Worm (Caenorhabditis elegans) whole organism, L1 larva: ENCODE measurements around the gene msp-49.

Source experiments
- ceh-82 ChIP-seq, 3 experiments: fragments of 150-350 bp in 1 of 3; sonication (generic microtip) in 2 of 3; optimal IDR thresholded peaks; 2 replicates each; lab custom pipeline; 2014 to 2017; ENCODE audit warnings: missing biosample characterization in 3 of 3, missing genetic modification characterization in 3 of 3
- nhr-237 ChIP-seq: fragments of 150-350 bp; optimal IDR thresholded peaks from 2 replicates; lab custom pipeline; 2014; ENCODE audit warnings: missing biosample characterization, missing genetic modification characterization
- tbx-2 ChIP-seq: sonication (generic microtip); optimal IDR thresholded peaks from 2 replicates; lab custom pipeline; 2016; ENCODE audit warnings: missing genetic modification characterization, missing compliant biosample characterization

DNA sequence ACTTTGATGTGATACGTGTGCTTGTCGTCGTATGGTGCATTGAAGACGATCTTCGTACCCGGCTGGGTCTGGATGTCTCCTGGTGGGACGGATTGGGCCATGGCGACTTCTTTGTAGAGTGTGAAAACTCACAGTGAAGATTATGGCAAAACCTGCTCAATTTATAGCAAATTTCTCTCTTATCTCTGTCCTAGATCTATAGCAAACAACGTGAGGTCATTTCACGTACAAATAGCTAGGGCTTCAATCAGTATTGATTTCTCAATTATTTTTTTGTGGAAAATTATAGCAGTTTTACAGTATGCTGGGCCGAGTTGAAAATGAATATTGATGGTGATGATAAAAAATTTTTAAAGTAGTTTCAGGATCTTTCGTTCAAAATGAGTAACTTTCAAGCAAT lies 37.2 kb upstream of the msp-49 start, which contains the start of gene msp-45:
- TF ChIP-seq tbx-2 (tag; lab: Kevin White, UChicago) (no peak), ceh-82 (tag; optimal IDR thresholded peaks at IDR 0.05; lab: Kevin White, UChicago) (no peak), nhr-237 (tag; lab: Kevin White, UChicago) (no peak)
